Fruit fly (Drosophila melanogaster) whole organism, embryonic: ENCODE data around the gene CG31817.
A peak's percentile ranks its signal among the peaks of the same experiment; 100 is the strongest.

Source experiments
- Adf1 ChIP-seq: fragments of 200-800 bp; sonication (Bioruptor generic); IDR thresholded peaks from 2 replicates; pipeline ENCODE4 v1.3.6; 2022; ENCODE audit warnings: missing biosample characterization, missing genetic modification characterization
- CG10147 ChIP-seq: fragments of 200-800 bp; sonication (Bioruptor generic); optimal IDR thresholded peaks from 2 replicates; lab custom pipeline; 2019; ENCODE audit warnings: missing biosample characterization, mild to moderate bottlenecking, missing genetic modification characterization, moderate library complexity
- CG10543 ChIP-seq: fragments of 200-800 bp; sonication (Bioruptor generic); optimal IDR thresholded peaks from 3 replicates; lab custom pipeline; 2017; ENCODE audit warnings: missing biosample characterization, mild to moderate bottlenecking, missing genetic modification characterization, moderate library complexity
- CG11696 ChIP-seq: fragments of 200-800 bp; sonication (Bioruptor generic); IDR thresholded peaks from 2 replicates; pipeline ENCODE4 v1.3.6; 2022; ENCODE audit warnings: missing biosample characterization, missing genetic modification characterization
- CG13775 ChIP-seq: fragments of 200-800 bp; sonication (Bioruptor generic); optimal IDR thresholded peaks from 3 replicates; lab custom pipeline; 2017; ENCODE audit warnings: missing biosample characterization, mild to moderate bottlenecking, missing genetic modification characterization
- CG17186 ChIP-seq: fragments of 200-800 bp; sonication (Bioruptor generic); optimal IDR thresholded peaks from 3 replicates; lab custom pipeline; 2017; ENCODE audit warnings: missing biosample characterization, missing genetic modification reagents, missing genetic modification characterization
- CG2678 ChIP-seq: fragments of 200-800 bp; sonication (Bioruptor generic); optimal IDR thresholded peaks from 3 replicates; lab custom pipeline; 2019; ENCODE audit warnings: missing biosample characterization, mild to moderate bottlenecking, missing genetic modification characterization, moderate library complexity
- CG3281 ChIP-seq: fragments of 200-800 bp; sonication (Bioruptor generic); optimal IDR thresholded peaks from 3 replicates; lab custom pipeline; 2017; ENCODE audit warnings: missing biosample characterization, mild to moderate bottlenecking, missing genetic modification characterization
- CG4282 ChIP-seq: fragments of 200-800 bp; sonication (Bioruptor generic); optimal IDR thresholded peaks from 2 replicates; lab custom pipeline; 2016; ENCODE audit warnings: missing biosample characterization, missing genetic modification characterization
- CG43689 ChIP-seq: fragments of 200-800 bp; sonication (Bioruptor generic); IDR thresholded peaks from 2 replicates; pipeline ENCODE4 v1.3.6; 2022; ENCODE audit warnings: missing biosample characterization, missing genetic modification characterization
- CG6254 ChIP-seq: fragments of 200-800 bp; sonication (Bioruptor generic); optimal IDR thresholded peaks from 3 replicates; lab custom pipeline; 2017; ENCODE audit warnings: mild to moderate bottlenecking, missing biosample characterization, missing genetic modification reagents, missing genetic modification characterization
- CG7928 ChIP-seq: fragments of 200-800 bp; sonication (Bioruptor generic); optimal IDR thresholded peaks from 2 replicates; lab custom pipeline; 2017; ENCODE audit warnings: missing biosample characterization, mild to moderate bottlenecking, missing genetic modification characterization
- D19B ChIP-seq: fragments of 200-800 bp; sonication (Bioruptor generic); optimal IDR thresholded peaks from 2 replicates; lab custom pipeline; 2017; ENCODE audit warnings: missing biosample characterization, mild to moderate bottlenecking, missing genetic modification characterization
- Doc3 ChIP-seq: fragments of 200-800 bp; sonication (Bioruptor generic); IDR thresholded peaks from 3 replicates; pipeline ENCODE4 v1.3.6; 2022; ENCODE audit warnings: missing biosample characterization, missing genetic modification characterization; ENCODE audit not compliant: partially characterized antibody
- Drgx ChIP-seq: fragments of 200-800 bp; sonication (Bioruptor generic); IDR thresholded peaks from 2 replicates; pipeline ENCODE4 v1.3.6; 2022; ENCODE audit warnings: missing biosample characterization, missing genetic modification characterization
- HLH4C ChIP-seq: fragments of 200-800 bp; sonication (Bioruptor generic); IDR thresholded peaks from 3 replicates; pipeline ENCODE4 v1.3.6; 2022; ENCODE audit warnings: missing biosample characterization, missing genetic modification characterization; ENCODE audit not compliant: partially characterized antibody
- HmgD ChIP-seq: fragments of 200-800 bp; sonication (Bioruptor generic); optimal IDR thresholded peaks from 3 replicates; lab custom pipeline; 2016; ENCODE audit warnings: missing biosample characterization, missing genetic modification characterization
- Hmx ChIP-seq: fragments of 200-800 bp; sonication (Bioruptor generic); optimal IDR thresholded peaks from 2 replicates; lab custom pipeline; 2016; ENCODE audit warnings: missing biosample characterization, missing genetic modification characterization
- Lim3 ChIP-seq: fragments of 200-800 bp; sonication (Bioruptor generic); IDR thresholded peaks from 2 replicates; pipeline ENCODE4 v1.3.6; 2022; ENCODE audit warnings: missing biosample characterization, missing genetic modification characterization
- Six4 ChIP-seq: fragments of 200-800 bp; sonication (Bioruptor generic); optimal IDR thresholded peaks from 2 replicates; lab custom pipeline; 2016; ENCODE audit warnings: missing biosample characterization, missing genetic modification characterization
- Stat92E ChIP-seq, 3 experiments: fragments of >200 bp in 2 of 3; fragments of 200-800 bp in 1 of 3; sonication (Bioruptor generic) in 1 of 3; optimal IDR thresholded peaks; 2 replicates each; lab custom pipeline; 2017 to 2019; ENCODE audit warnings: missing biosample characterization in 3 of 3, missing genetic modification characterization in 3 of 3, mild to moderate bottlenecking in 1 of 3, moderate library complexity in 1 of 3
- Xbp1 ChIP-seq: fragments of 200-800 bp; sonication (Bioruptor generic); optimal IDR thresholded peaks from 3 replicates; lab custom pipeline; 2016; ENCODE audit warnings: missing biosample characterization, mild to moderate bottlenecking, missing genetic modification characterization
- abd-A ChIP-seq: fragments of 200-800 bp; sonication (Bioruptor generic); optimal IDR thresholded peaks from 3 replicates; lab custom pipeline; 2019; ENCODE audit warnings: missing biosample characterization, mild to moderate bottlenecking, missing genetic modification characterization, moderate library complexity
- az2 ChIP-seq: fragments of 200-800 bp; sonication (Bioruptor generic); optimal IDR thresholded peaks from 3 replicates; lab custom pipeline; 2016; ENCODE audit warnings: missing biosample characterization, missing genetic modification characterization
- bsh ChIP-seq, 2 experiments: fragments of 200-800 bp; sonication (Bioruptor generic); optimal IDR thresholded peaks; 2 replicates each; lab custom pipeline; 2017 to 2018; ENCODE audit warnings: mild to moderate bottlenecking in 2 of 2, missing biosample characterization in 2 of 2, missing genetic modification characterization in 2 of 2, moderate library complexity in 1 of 2
- chinmo ChIP-seq: fragments of 200-800 bp; sonication (Bioruptor generic); IDR thresholded peaks from 4 replicates; pipeline ENCODE4 v1.3.6; 2022; ENCODE audit warnings: missing biosample characterization, missing genetic modification characterization; ENCODE audit not compliant: partially characterized antibody
- crp ChIP-seq, 2 experiments: fragments of 200-800 bp; sonication (Bioruptor generic); optimal IDR thresholded peaks; 2 replicates in 1 of 2; 3 replicates in 1 of 2; lab custom pipeline; 2017; ENCODE audit warnings: missing biosample characterization in 2 of 2, missing genetic modification characterization in 2 of 2, mild to moderate bottlenecking in 1 of 2, moderate library complexity in 1 of 2
- dpn ChIP-seq, 2 experiments: fragments of 200-800 bp; sonication (Bioruptor generic); optimal IDR thresholded peaks; 3 replicates each; lab custom pipeline; 2016; ENCODE audit warnings: missing biosample characterization in 2 of 2, missing genetic modification characterization in 2 of 2
- dysf ChIP-seq: fragments of 200-800 bp; sonication (Bioruptor generic); IDR thresholded peaks from 3 replicates; pipeline ENCODE4 v1.3.6; 2022; ENCODE audit warnings: missing biosample characterization, missing genetic modification characterization
- ems ChIP-seq: fragments of 200-800 bp; sonication (Bioruptor generic); optimal IDR thresholded peaks from 3 replicates; lab custom pipeline; 2016; ENCODE audit warnings: missing biosample characterization, missing genetic modification characterization
- fd3F ChIP-seq: fragments of 200-800 bp; sonication (Bioruptor generic); optimal IDR thresholded peaks from 2 replicates; lab custom pipeline; 2018; ENCODE audit warnings: missing biosample characterization, mild to moderate bottlenecking, missing genetic modification characterization, moderate library complexity
- gro ChIP-seq: fragments of 200-800 bp; sonication (Bioruptor generic); optimal IDR thresholded peaks from 2 replicates; lab custom pipeline; 2016; ENCODE audit warnings: missing biosample characterization, missing genetic modification characterization
- hth ChIP-seq: fragments of >200 bp; optimal IDR thresholded peaks from 2 replicates; lab custom pipeline; 2017; ENCODE audit warnings: inconsistent platforms
- mirr ChIP-seq: fragments of 200-800 bp; sonication (Bioruptor generic); optimal IDR thresholded peaks from 3 replicates; lab custom pipeline; 2018; ENCODE audit warnings: missing biosample characterization, mild to moderate bottlenecking, missing genetic modification characterization
- pan ChIP-seq, 4 experiments: fragments of >200 bp in 3 of 4; fragments of 200-800 bp in 1 of 4; sonication (Bioruptor generic) in 1 of 4; optimal IDR thresholded peaks in 3 of 4; IDR thresholded peaks in 1 of 4; 2 replicates each; pipeline versions ENCODE4 v1.3.6 to Lab custom; 2017 to 2022; ENCODE audit warnings: missing biosample characterization in 2 of 4, missing genetic modification characterization in 2 of 4, mixed read lengths in 1 of 4
- pros ChIP-seq: fragments of 200-800 bp; sonication (Bioruptor generic); optimal IDR thresholded peaks from 3 replicates; lab custom pipeline; 2019; ENCODE audit warnings: missing biosample characterization, mild to moderate bottlenecking, missing genetic modification characterization, moderate library complexity
- psq ChIP-seq: fragments of 200-800 bp; sonication (Bioruptor generic); optimal IDR thresholded peaks from 2 replicates; lab custom pipeline; 2017; ENCODE audit warnings: missing biosample characterization, missing genetic modification characterization
- repo ChIP-seq: fragments of 200-800 bp; sonication (Bioruptor generic); optimal IDR thresholded peaks from 2 replicates; lab custom pipeline; 2016; ENCODE audit warnings: missing biosample characterization, missing genetic modification characterization
- sqz ChIP-seq: fragments of 200-800 bp; sonication (Bioruptor generic); optimal IDR thresholded peaks from 3 replicates; lab custom pipeline; 2018; ENCODE audit warnings: missing biosample characterization, mild to moderate bottlenecking, missing genetic modification characterization
- ssp ChIP-seq: fragments of 200-800 bp; sonication (Bioruptor generic); IDR thresholded peaks from 2 replicates; pipeline ENCODE4 v1.3.6; 2022; ENCODE audit warnings: missing biosample characterization, missing genetic modification characterization
- tup ChIP-seq: fragments of 200-800 bp; sonication (Bioruptor generic); optimal IDR thresholded peaks from 2 replicates; lab custom pipeline; 2016; ENCODE audit warnings: missing biosample characterization, mild to moderate bottlenecking, missing genetic modification characterization, moderate library complexity
- usp ChIP-seq: fragments of >200 bp; optimal IDR thresholded peaks from 2 replicates; lab custom pipeline; 2017; ENCODE audit warnings: missing biosample characterization, missing genetic modification characterization
- vvl ChIP-seq: fragments of 200-800 bp; sonication (Bioruptor generic); IDR thresholded peaks from 2 replicates; pipeline ENCODE4 v1.3.6; 2022; ENCODE audit warnings: missing biosample characterization, missing genetic modification characterization

Gene CG31817

DNA sequence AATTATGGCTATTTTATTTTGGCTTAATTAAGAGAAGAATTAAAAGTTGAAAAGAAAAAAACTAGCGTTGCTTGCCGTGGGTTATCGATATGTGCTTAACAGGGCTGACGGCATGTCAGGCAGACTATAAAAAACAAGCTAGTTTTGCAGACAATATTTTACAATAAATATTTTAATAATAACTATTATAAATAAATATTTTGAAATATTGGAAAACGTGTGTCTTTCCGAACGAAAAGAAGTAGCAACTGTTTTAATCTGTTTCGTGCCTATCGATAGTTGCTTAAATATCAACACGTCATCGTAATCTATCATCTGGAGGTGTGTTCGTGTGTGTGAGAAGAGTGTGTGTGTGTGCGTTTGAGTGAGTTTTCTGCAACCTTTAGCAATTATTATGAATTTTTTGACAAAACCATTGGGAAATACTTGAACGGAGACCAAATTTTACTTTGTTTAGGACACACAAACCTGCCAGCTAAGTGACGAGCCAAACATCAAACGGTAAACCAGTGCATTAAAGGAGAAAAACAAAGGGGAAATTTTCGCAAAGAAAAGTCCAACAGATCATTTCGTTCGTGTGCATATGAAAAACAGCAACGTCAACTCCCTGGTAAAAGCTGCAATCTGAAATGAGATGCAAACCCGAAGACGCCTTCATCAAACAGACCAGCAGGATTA is 30.5 kb downstream of the CG31817 start, which contains the start of the genes CG5861 and Syx5 (continued):
- TF ChIP-seq HmgD (GFP tag; lab: Kevin White, UChicago) (no peak), ssp (GFP tag; lab: Robert Waterston, UW) (0 out of 2 replicates have a peak, but pooled peaks have one; percentile 28), CG10147 (peak; percentile 80), crp (GFP tag; optimal IDR thresholded peaks at IDR 0.05; lab: Kevin White, UChicago) (peak in 1 of 2 experiments; percentile 75), repo (GFP tag; lab: Kevin White, UChicago) (no peak), dysf (GFP tag; lab: Robert Waterston, UW) (0 out of 3 replicates have a peak, but pooled peaks have one; percentile 24), CG10543 (peak; percentile 75), mirr (no peak), tup (GFP tag; lab: Kevin White, UChicago) (peak; percentile 37), az2 (GFP tag; lab: Kevin White, UChicago) (peak; percentile 53), Hmx (GFP tag; lab: Kevin White, UChicago) (no peak), CG17186 (GFP tag; lab: Kevin White, UChicago) (no peak), CG11696 (GFP tag; lab: Robert Waterston, UW) (no peak), HLH4C (GFP tag; lab: Robert Waterston, UW) (peak; percentile 91), hth (no peak), fd3F (GFP tag; lab: Kevin White, UChicago) (peak; percentile 20), CG43689 (GFP tag; lab: Robert Waterston, UW) (no peak), Lim3 (GFP tag; lab: Robert Waterston, UW) (no peak), pros (no peak), chinmo (GFP tag; lab: Robert Waterston, UW) (peak; percentile 78; the same call in 3 of the 4 replicates), Stat92E (GFP tag; optimal IDR thresholded peaks at IDR 0.05; lab: Kevin White, UChicago) (peak in 1 of 3 experiments; percentile 14), bsh (GFP tag; optimal IDR thresholded peaks at IDR 0.05; lab: Kevin White, UChicago) (peak in 1 of 2 experiments; percentile 56), pan (optimal IDR thresholded peaks at IDR 0.05; lab: Kevin White, UChicago) (no peak), pan (GFP tag; optimal IDR thresholded peaks at IDR 0.05 in 1 of 2, IDR thresholded peaks at IDR 0.05 in 1 of 2) (peak in 1 of 2 experiments; percentile 50), ems (no peak), Doc3 (GFP tag; lab: Robert Waterston, UW) (peak; percentile 97), CG2678 (tag; lab: Kevin White, UChicago) (peak; percentile 74), Six4 (GFP tag; lab: Kevin White, UChicago) (peak; percentile 24), dpn (GFP tag; optimal IDR thresholded peaks at IDR 0.05; lab: Kevin White, UChicago) (peak in 1 of 2 experiments; percentile 72), sqz (GFP tag; lab: Kevin White, UChicago) (peak; percentile 88), CG7928 (peak; percentile 86), Adf1 (peak; percentile 47; the same call in 1 of the 2 replicates), CG3281 (GFP tag; lab: Kevin White, UChicago) (peak; percentile 61), gro (GFP tag; lab: Kevin White, UChicago) (no peak), D19B (GFP tag; lab: Kevin White, UChicago) (peak; percentile 17), Xbp1 (GFP tag; lab: Kevin White, UChicago) (peak; percentile 87), CG6254 (no peak), CG4282 (GFP tag; lab: Kevin White, UChicago) (no peak), vvl (GFP tag; lab: Robert Waterston, UW) (peak; percentile 63), psq (GFP tag; lab: Kevin White, UChicago) (no peak), usp (GFP tag; lab: Kevin White, UChicago) (no peak), Drgx (GFP tag; lab: Robert Waterston, UW) (no peak), CG13775 (GFP tag; lab: Kevin White, UChicago) (peak; percentile 64), abd-A (no peak)
- TF ChIP-seq, all 482 proteins: peak for 229
